Fruit fly (Drosophila melanogaster) S2 (cell line): ENCODE data around the gene CG10208.

Source experiments
- CG8478 ChIP-seq: fragments of >200 bp; optimal IDR thresholded peaks from 2 replicates; lab custom pipeline; 2018
- CTCF ChIP-seq, 2 experiments: fragments of >200 bp; optimal IDR thresholded peaks; 2 replicates each; lab custom pipeline; 2018

DNA sequence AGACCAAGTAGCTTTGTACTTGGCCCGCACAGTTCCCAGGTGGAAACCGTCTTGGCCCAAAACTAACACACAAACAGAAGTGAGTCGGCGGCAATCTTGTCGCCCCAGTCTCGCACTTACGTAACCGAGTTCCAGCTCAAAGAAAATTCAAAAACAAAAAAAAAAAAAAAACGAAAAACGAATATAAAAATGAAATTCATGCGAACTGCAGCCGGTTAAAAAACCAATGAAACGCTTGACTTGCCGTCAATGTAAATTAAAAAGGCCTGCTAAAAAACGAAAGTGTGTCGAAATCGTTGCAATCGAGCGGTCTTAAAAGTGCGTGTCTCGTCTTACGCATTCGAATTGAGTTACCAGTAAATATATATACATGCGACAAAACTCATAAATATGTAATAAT, 49.8 kb upstream of the CG10208 start:
- no peak for TF ChIP-seq CG8478
- no peak for TF ChIP-seq CTCF (optimal IDR thresholded peaks at IDR 0.05; lab: Kevin White, UChicago)
